Worm (Caenorhabditis elegans): ENCODE results near the gene atx-3.
A peak's percentile ranks its signal among the peaks of the same experiment; 100 is the strongest.

DNA sequence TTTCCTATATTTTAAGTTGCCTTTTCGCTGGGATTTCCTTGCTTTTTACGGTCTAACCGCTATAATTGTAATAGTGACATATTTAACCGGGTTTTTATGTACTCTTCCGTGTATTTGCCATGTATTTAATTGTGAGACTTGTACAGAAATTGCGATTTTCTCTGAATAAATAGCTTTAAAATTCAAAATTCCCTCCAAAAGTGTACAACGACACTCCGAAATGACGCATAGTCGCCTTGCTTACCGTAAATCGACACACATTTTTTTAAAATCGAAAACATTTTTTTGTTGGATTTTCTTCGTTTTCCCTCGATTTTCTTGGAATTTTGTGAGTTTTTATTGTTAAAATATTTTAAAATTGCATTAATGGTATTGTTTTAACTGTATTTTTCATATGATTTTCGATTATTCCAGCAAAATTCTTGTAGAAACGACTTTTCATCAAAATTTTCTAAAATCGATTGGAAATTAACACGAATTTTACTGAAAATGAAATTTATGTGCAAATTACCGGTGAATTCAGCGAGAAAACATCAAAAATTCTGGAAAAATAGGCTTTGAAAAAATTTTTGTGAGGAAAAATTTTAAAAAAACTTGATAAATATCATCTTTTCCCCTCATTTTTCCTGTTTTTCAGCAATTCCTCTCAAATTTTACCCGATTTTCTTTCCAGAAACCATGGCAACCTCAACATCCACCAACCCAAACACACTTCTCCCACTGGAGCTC lies 7.4 kb downstream of the atx-3 start, which contains the start of gene lsm-5:
- TF ChIP-seq mep-1 (tag; optimal IDR thresholded peaks at IDR 0.05) (peak; percentile 34), lin-13 (tag; optimal IDR thresholded peaks at IDR 0.05) (no peak), sptf-1 (tag; optimal IDR thresholded peaks at IDR 0.05) (no peak), bed-3 (GFP tag; optimal IDR thresholded peaks at IDR 0.05) (no peak), unc-62 (GFP tag; optimal IDR thresholded peaks at IDR 0.05) (no peak), drap-1 (GFP tag; optimal IDR thresholded peaks at IDR 0.05) (no peak), nhr-237 (tag; optimal IDR thresholded peaks at IDR 0.05) (no peak), elt-1 (tag; optimal IDR thresholded peaks at IDR 0.05; ENCODE audit: borderline replicate concordance, insufficient read depth) (no peak)

All from whole organism, mixed stage, embryonic.